Worm (Caenorhabditis elegans) whole organism, young adult: Measurements from ENCODE around the gene nhr-193.

Source experiments
- atf-7 ChIP-seq: sonication (generic microtip); optimal IDR thresholded peaks from 2 replicates; lab custom pipeline; 2017; ENCODE audit warnings: mild to moderate bottlenecking, missing genetic modification characterization, missing compliant biosample characterization
- lin-35 ChIP-seq, 3 experiments: fragments of 150-350 bp in 2 of 3; sonication (generic microtip) in 1 of 3; optimal IDR thresholded peaks; 2 replicates each; lab custom pipeline; 2014 to 2018; ENCODE audit warnings: missing biosample characterization in 3 of 3, missing genetic modification characterization in 3 of 3, missing genetic modification reagents in 3 of 3
- lin-40 ChIP-seq: sonication (generic microtip); optimal IDR thresholded peaks from 2 replicates; lab custom pipeline; 2016; ENCODE audit warnings: missing genetic modification characterization, mild to moderate bottlenecking, missing compliant biosample characterization, missing genotype, missing genetic modification reagents
- nfya-2 ChIP-seq: fragments of 200-800 bp; sonication (Bioruptor generic); IDR thresholded peaks from 2 replicates; pipeline ENCODE4 v1.3.6; 2022; ENCODE audit warnings: missing genetic modification reagents, missing genetic modification characterization, missing compliant biosample characterization
- unc-130 ChIP-seq: sonication (generic microtip); optimal IDR thresholded peaks from 2 replicates; lab custom pipeline; 2016; ENCODE audit warnings: missing genetic modification reagents, missing genetic modification characterization, missing compliant biosample characterization

- TF ChIP-seq atf-7 (no peak), lin-40 (tag; lab: Kevin White, UChicago) (no peak), unc-130 (GFP tag; lab: Kevin White, UChicago) (no peak), nfya-2 (GFP tag; lab: Robert Waterston, UW) (no peak), lin-35 (GFP tag; optimal IDR thresholded peaks at IDR 0.05; lab: Kevin White, UChicago) (no peak)
Measured at ce11 chrV:16388268-16388667, 46.2 kb downstream of the nhr-193 start, which contains the start of gene sri-65.
